Fruit fly (Drosophila melanogaster) whole organism, adult: ENCODE measurements around the gene CG32069.

Source experiments
- CG11617 ChIP-seq: fragments of 200-800 bp; sonication (Bioruptor generic); optimal IDR thresholded peaks from 2 replicates; lab custom pipeline; 2017; ENCODE audit warnings: mild to moderate bottlenecking, missing biosample characterization, missing genetic modification reagents, missing genetic modification characterization
- CG12768 ChIP-seq: fragments of 200-800 bp; sonication (Bioruptor generic); optimal IDR thresholded peaks from 2 replicates; lab custom pipeline; 2017; ENCODE audit warnings: missing biosample characterization, missing genetic modification characterization, mild to moderate bottlenecking, moderate library complexity, missing genetic modification reagents
- CG14711 ChIP-seq: fragments of 200-800 bp; sonication (Bioruptor generic); optimal IDR thresholded peaks from 2 replicates; lab custom pipeline; 2018; ENCODE audit warnings: missing biosample characterization, mild to moderate bottlenecking, missing genetic modification characterization, moderate library complexity
- CG1620 ChIP-seq: fragments of 200-800 bp; sonication (Bioruptor generic); optimal IDR thresholded peaks from 2 replicates; lab custom pipeline; 2016; ENCODE audit warnings: missing biosample characterization, missing genetic modification characterization
- CG33017 ChIP-seq: fragments of 200-800 bp; sonication (Bioruptor generic); optimal IDR thresholded peaks from 2 replicates; lab custom pipeline; 2018; ENCODE audit warnings: missing biosample characterization, mild to moderate bottlenecking, missing genetic modification characterization, moderate library complexity
- CG5204 ChIP-seq: fragments of 200-800 bp; sonication (Bioruptor generic); optimal IDR thresholded peaks from 2 replicates; lab custom pipeline; 2016; ENCODE audit warnings: missing biosample characterization, missing genetic modification characterization
- CG7045 ChIP-seq: fragments of 200-800 bp; sonication (Bioruptor generic); optimal IDR thresholded peaks from 2 replicates; lab custom pipeline; 2017; ENCODE audit warnings: missing biosample characterization, mild to moderate bottlenecking, missing genetic modification characterization
- CG7101 ChIP-seq: fragments of 200-800 bp; sonication (Bioruptor generic); optimal IDR thresholded peaks from 2 replicates; lab custom pipeline; 2018; ENCODE audit warnings: missing biosample characterization, mild to moderate bottlenecking, missing genetic modification characterization, moderate library complexity
- Clk ChIP-seq: fragments of 200-800 bp; sonication (Bioruptor generic); optimal IDR thresholded peaks from 2 replicates; lab custom pipeline; 2017; ENCODE audit warnings: missing biosample characterization, missing genetic modification characterization
- Crg-1 ChIP-seq: fragments of 200-800 bp; sonication (Bioruptor generic); optimal IDR thresholded peaks from 2 replicates; lab custom pipeline; 2016; ENCODE audit warnings: missing biosample characterization, missing genetic modification characterization
- Hr96 ChIP-seq: fragments of 200-800 bp; sonication (Bioruptor generic); optimal IDR thresholded peaks from 2 replicates; lab custom pipeline; 2016; ENCODE audit warnings: missing biosample characterization, missing genetic modification characterization
- Mnt ChIP-seq: fragments of 200-800 bp; sonication (Bioruptor generic); optimal IDR thresholded peaks from 2 replicates; lab custom pipeline; 2016; ENCODE audit warnings: missing biosample characterization, mild to moderate bottlenecking, missing genetic modification characterization
- bab1 ChIP-seq: fragments of 200-800 bp; sonication (Bioruptor generic); optimal IDR thresholded peaks from 3 replicates; lab custom pipeline; 2019; ENCODE audit warnings: missing biosample characterization, mild to moderate bottlenecking, missing genetic modification characterization, moderate library complexity
- cic ChIP-seq: fragments of 200-800 bp; sonication (Bioruptor generic); optimal IDR thresholded peaks from 2 replicates; lab custom pipeline; 2017; ENCODE audit warnings: missing biosample characterization, mild to moderate bottlenecking, missing genetic modification characterization, moderate library complexity
- cnc ChIP-seq, 2 experiments: fragments of >200 bp; optimal IDR thresholded peaks; 2 replicates each; lab custom pipeline; 2017
- kay ChIP-seq: fragments of 200-800 bp; sonication (Bioruptor generic); peaks from one replicate; lab custom pipeline; 2016; ENCODE audit warnings: missing biosample characterization, missing genetic modification characterization, borderline replicate concordance
- ovo ChIP-seq: fragments of 200-800 bp; sonication (Bioruptor generic); optimal IDR thresholded peaks from 2 replicates; lab custom pipeline; 2016; ENCODE audit warnings: missing biosample characterization, missing genetic modification characterization
- pad ChIP-seq: fragments of 200-800 bp; sonication (Bioruptor generic); optimal IDR thresholded peaks from 3 replicates; lab custom pipeline; 2017; ENCODE audit warnings: missing biosample characterization, missing genetic modification characterization, mild to moderate bottlenecking, moderate library complexity, missing genetic modification reagents
- tj ChIP-seq: fragments of 200-800 bp; sonication (Bioruptor generic); optimal IDR thresholded peaks from 3 replicates; lab custom pipeline; 2017; ENCODE audit warnings: missing biosample characterization, mild to moderate bottlenecking, missing genetic modification characterization, moderate library complexity
- toe ChIP-seq: fragments of 200-800 bp; sonication (Bioruptor generic); optimal IDR thresholded peaks from 2 replicates; lab custom pipeline; 2016; ENCODE audit warnings: missing biosample characterization, missing genetic modification characterization

CG32069 gene

DNA sequence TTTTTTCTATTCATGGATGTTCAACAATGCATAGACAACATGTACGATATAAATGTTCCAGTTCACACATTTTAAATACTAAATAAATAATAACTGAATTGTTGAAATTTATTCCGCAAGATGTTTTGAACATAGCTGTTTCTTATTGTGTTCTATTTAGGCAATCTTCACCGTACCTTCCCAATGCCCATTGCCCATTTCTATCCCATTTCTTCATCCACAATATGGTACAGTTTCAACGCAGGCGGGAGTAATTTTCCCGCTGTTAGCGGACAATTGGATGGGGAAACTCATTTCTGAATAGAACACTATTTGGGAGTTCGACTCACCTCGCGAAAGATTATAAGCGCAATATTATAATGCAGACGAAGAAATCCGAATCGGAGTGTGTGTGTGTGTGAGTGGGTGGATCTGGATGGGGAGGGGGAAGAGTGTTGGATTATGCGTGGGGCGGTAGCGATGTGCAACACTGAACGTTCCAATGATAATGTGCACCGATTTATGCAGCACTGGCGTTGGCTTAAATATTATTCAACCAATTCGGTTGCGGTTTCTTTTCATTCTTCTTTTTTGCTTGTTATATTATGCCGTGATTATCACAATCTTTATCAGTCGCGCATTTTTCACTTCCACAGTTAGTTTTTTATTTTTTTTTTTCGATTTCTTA, 29.7 kb upstream of the CG32069 start:
- peak; percentile 82 for TF ChIP-seq cic (GFP tag; lab: Kevin White, UChicago)
- peak; percentile 53 for TF ChIP-seq Clk (GFP tag; lab: Kevin White, UChicago)
- peak; percentile 82 for TF ChIP-seq CG12768
- TF ChIP-seq cnc (optimal IDR thresholded peaks at IDR 0.05; lab: Kevin White, UChicago) = no peak
- TF ChIP-seq Crg-1 = peak; percentile 90
- peak; percentile 56 for TF ChIP-seq CG7045 (GFP tag; lab: Kevin White, UChicago)
- TF ChIP-seq tj = peak; percentile 51
- peak; percentile 79 for TF ChIP-seq CG1620 (GFP tag; lab: Kevin White, UChicago)
- peak; percentile 24 for TF ChIP-seq CG5204 (GFP tag; lab: Kevin White, UChicago)
- TF ChIP-seq pad (GFP tag; lab: Kevin White, UChicago) = peak; percentile 76
- peak; percentile 50 for TF ChIP-seq CG33017
- peak; percentile 54 for TF ChIP-seq CG14711
- peak; percentile 70 for TF ChIP-seq Mnt (GFP tag; lab: Kevin White, UChicago)
- peak; percentile 75 for TF ChIP-seq toe (GFP tag; lab: Kevin White, UChicago)
- peak; percentile 7 for TF ChIP-seq ovo (GFP tag; lab: Kevin White, UChicago)
- peak; percentile 6 for TF ChIP-seq kay (GFP tag; lab: Kevin White, UChicago)
- peak; percentile 63 for TF ChIP-seq CG11617
- no peak for TF ChIP-seq bab1 (GFP tag; lab: Kevin White, UChicago)
- peak; percentile 78 for TF ChIP-seq CG7101
- peak; percentile 81 for TF ChIP-seq Hr96 (GFP tag; lab: Kevin White, UChicago)

DNA sequence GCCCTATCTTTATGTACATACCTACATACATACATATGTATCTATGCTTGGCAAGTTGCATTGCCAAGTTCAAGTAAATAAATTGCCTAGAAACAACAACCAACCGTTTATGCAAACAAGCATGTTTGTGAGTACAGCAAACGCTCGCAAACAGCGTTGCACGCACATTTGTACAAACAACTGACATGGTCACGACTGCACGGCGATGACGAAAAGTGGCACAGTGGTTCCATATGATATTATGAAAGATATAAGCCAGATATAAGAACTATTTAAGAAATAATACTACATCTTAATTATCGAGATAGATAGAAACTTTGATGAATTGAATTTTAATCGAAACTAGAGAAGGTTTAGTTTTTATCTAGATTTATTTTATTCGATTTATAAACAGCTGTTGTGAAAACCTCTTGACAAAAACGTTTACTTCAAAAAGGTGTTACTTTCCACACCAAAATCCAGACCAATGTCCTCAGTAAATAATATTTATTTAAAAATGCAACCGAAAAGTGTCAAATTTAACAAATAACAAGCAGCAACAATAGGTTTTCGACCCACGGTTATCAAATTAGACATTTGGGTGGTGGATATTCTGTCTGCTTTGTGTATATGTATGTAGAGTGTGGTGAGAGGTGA, 27.5 kb upstream of the CG32069 start:
- TF ChIP-seq Hr96 (GFP tag; lab: Kevin White, UChicago) = no peak
- TF ChIP-seq tj = peak; percentile 63
- TF ChIP-seq Clk (GFP tag; lab: Kevin White, UChicago) = no peak
- TF ChIP-seq bab1 (GFP tag; lab: Kevin White, UChicago) = peak; percentile 59
- no peak for TF ChIP-seq cnc (optimal IDR thresholded peaks at IDR 0.05; lab: Kevin White, UChicago)
- TF ChIP-seq toe (GFP tag; lab: Kevin White, UChicago) = no peak
- no peak for TF ChIP-seq cic (GFP tag; lab: Kevin White, UChicago)
- TF ChIP-seq pad (GFP tag; lab: Kevin White, UChicago) = peak; percentile 15
- peak; percentile 47 for TF ChIP-seq CG7101
- TF ChIP-seq CG5204 (GFP tag; lab: Kevin White, UChicago) = peak; percentile 50
- TF ChIP-seq Crg-1 = no peak
- peak; percentile 48 for TF ChIP-seq CG33017
- no peak for TF ChIP-seq CG1620 (GFP tag; lab: Kevin White, UChicago)
- peak; percentile 77 for TF ChIP-seq CG11617
- no peak for TF ChIP-seq Mnt (GFP tag; lab: Kevin White, UChicago)
- TF ChIP-seq ovo (GFP tag; lab: Kevin White, UChicago) = no peak
- peak; percentile 86 for TF ChIP-seq kay (GFP tag; lab: Kevin White, UChicago)
- TF ChIP-seq CG7045 (GFP tag; lab: Kevin White, UChicago) = peak; percentile 39
- no peak for TF ChIP-seq CG12768
- TF ChIP-seq CG14711 = peak; percentile 29

DNA sequence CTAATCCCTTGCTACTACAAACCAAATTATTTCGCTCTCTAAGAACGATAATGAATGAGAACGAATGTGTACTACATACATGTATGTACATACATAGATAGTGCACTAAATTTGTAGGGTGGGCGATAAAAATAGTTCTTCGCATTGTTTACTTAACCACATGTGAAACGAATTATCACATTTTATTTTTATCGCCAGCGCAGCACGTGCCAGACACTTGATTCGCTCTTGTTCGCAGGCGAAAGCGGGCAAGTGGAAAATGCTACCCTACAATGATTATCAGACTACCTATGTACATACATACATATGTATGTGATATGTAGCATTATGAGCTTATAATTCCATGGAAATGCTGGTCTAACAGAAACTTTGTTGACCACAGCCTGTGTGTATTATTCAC, 23.4 kb upstream of the CG32069 start:
- TF ChIP-seq ovo (GFP tag; lab: Kevin White, UChicago) = no peak
- TF ChIP-seq Crg-1 = no peak
- TF ChIP-seq toe (GFP tag; lab: Kevin White, UChicago) = no peak
- no peak for TF ChIP-seq CG12768
- TF ChIP-seq CG11617 = no peak
- no peak for TF ChIP-seq tj
- no peak for TF ChIP-seq CG1620 (GFP tag; lab: Kevin White, UChicago)
- no peak for TF ChIP-seq Hr96 (GFP tag; lab: Kevin White, UChicago)
- no peak for TF ChIP-seq CG7045 (GFP tag; lab: Kevin White, UChicago)
- no peak for TF ChIP-seq kay (GFP tag; lab: Kevin White, UChicago)
- TF ChIP-seq CG33017 = no peak
- no peak for TF ChIP-seq pad (GFP tag; lab: Kevin White, UChicago)
- peak; percentile 73 for TF ChIP-seq Mnt (GFP tag; lab: Kevin White, UChicago)
- TF ChIP-seq CG14711 = peak; percentile 7
- TF ChIP-seq cic (GFP tag; lab: Kevin White, UChicago) = peak; percentile 26
- TF ChIP-seq CG7101 = no peak
- TF ChIP-seq cnc (optimal IDR thresholded peaks at IDR 0.05; lab: Kevin White, UChicago) = no peak
- no peak for TF ChIP-seq CG5204 (GFP tag; lab: Kevin White, UChicago)
- no peak for TF ChIP-seq Clk (GFP tag; lab: Kevin White, UChicago)

DNA sequence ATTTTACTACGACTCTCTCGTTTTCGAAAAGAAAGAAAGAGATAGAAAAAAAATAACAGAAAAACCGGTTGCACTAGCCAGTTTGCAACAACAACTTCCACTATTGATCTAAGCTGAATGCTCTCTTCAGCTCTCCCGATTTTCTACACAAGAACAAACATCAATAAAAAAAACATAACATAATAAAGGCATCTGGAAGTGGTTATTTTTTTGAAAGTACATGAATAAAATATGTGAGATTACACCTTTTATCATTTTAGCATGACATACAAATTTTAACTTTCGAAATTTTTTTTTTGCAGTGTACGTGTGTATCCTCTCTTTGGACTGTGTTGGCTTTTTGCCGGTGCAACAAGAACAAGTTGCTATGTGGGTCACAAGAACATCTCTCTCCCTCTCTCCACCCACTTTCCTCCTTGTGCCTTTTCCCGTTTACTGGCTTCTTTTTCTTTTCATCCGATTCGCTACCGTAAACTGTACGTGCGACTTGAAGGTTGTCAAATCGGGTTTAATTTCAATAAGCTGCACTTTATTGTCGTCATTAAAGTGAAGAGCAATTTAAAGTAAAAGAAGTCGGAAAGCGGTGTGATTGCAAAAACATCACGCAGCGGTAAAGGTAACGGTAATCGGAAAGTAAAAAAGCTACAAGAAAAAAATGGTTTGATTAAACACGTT, 22.3 kb upstream of the CG32069 start:
- TF ChIP-seq bab1 (GFP tag; lab: Kevin White, UChicago) (peak; percentile 96), CG1620 (GFP tag; lab: Kevin White, UChicago) (peak; percentile 93), CG7101 (peak; percentile 94), toe (GFP tag; lab: Kevin White, UChicago) (no peak), Hr96 (GFP tag; lab: Kevin White, UChicago) (no peak), kay (GFP tag; lab: Kevin White, UChicago) (peak; percentile 86), Mnt (GFP tag; lab: Kevin White, UChicago) (peak; percentile 65), CG12768 (peak; percentile 97), CG33017 (peak; percentile 96), pad (GFP tag; lab: Kevin White, UChicago) (peak; percentile 85), tj (peak; percentile 79), CG7045 (GFP tag; lab: Kevin White, UChicago) (peak; percentile 94), cic (GFP tag; lab: Kevin White, UChicago) (peak; percentile 82), Clk (GFP tag; lab: Kevin White, UChicago) (peak; percentile 88), CG11617 (peak; percentile 95), cnc (optimal IDR thresholded peaks at IDR 0.05; lab: Kevin White, UChicago) (no peak), CG14711 (peak; percentile 93), ovo (GFP tag; lab: Kevin White, UChicago) (no peak), CG5204 (GFP tag; lab: Kevin White, UChicago) (no peak), Crg-1 (peak; percentile 93)
